Fruit fly (Drosophila melanogaster): Measurements from ENCODE around the gene Obp83b.

The Obp83b gene

dm6 chr3R:6008202-6009062 lies 31.8 kb upstream of the Obp83b start, which contains the start of gene Rm62 (continued):
- no peak for TF ChIP-seq fd102C (GFP tag; optimal IDR thresholded peaks at IDR 0.05)
- TF ChIP-seq CG4707 (GFP tag; optimal IDR thresholded peaks at IDR 0.05), result peak; percentile 10
- TF ChIP-seq CG10321 (GFP tag; IDR thresholded peaks at IDR 0.05), result no peak
- peak; percentile 42 for TF ChIP-seq Blimp-1 (GFP tag; optimal IDR thresholded peaks at IDR 0.05)
- TF ChIP-seq mld (GFP tag; IDR thresholded peaks at IDR 0.05; ENCODE audit: partially characterized antibody), result no peak
- TF ChIP-seq CG10366 (GFP tag; IDR thresholded peaks at IDR 0.05), result no peak
- no peak for TF ChIP-seq seq (GFP tag; IDR thresholded peaks at IDR 0.05)
- no peak for TF ChIP-seq CG1024 (GFP tag; IDR thresholded peaks at IDR 0.05)
- TF ChIP-seq Dek (tag; optimal IDR thresholded peaks at IDR 0.05), result no peak
- TF ChIP-seq CG11560 (tag; IDR thresholded peaks at IDR 0.05), result no peak
- no peak for TF ChIP-seq CG14050 (GFP tag; IDR thresholded peaks at IDR 0.05)
- no peak for TF ChIP-seq CG9609 (GFP tag; optimal IDR thresholded peaks at IDR 0.05)
- no peak for TF ChIP-seq Sry-β (GFP tag; optimal IDR thresholded peaks at IDR 0.05)
- no peak for TF ChIP-seq pb (GFP tag; optimal IDR thresholded peaks at IDR 0.05)
- no peak for TF ChIP-seq fd96Cb (tag; optimal IDR thresholded peaks at IDR 0.05)
- no peak for TF ChIP-seq CG5245 (GFP tag; optimal IDR thresholded peaks at IDR 0.05)
- no peak for TF ChIP-seq CG11696 (GFP tag; IDR thresholded peaks at IDR 0.05)
- TF ChIP-seq CG17612 (GFP tag; IDR thresholded peaks at IDR 0.05), result no peak
- peak; percentile 62 for TF ChIP-seq Bgb (GFP tag; IDR thresholded peaks at IDR 0.05; ENCODE audit: partially characterized antibody)
- peak; percentile 57; the same call in 2 of the 3 replicates for TF ChIP-seq Dbx (GFP tag; IDR thresholded peaks at IDR 0.05)
- TF ChIP-seq CG18764 (GFP tag; optimal IDR thresholded peaks at IDR 0.05), result no peak
- no peak for TF ChIP-seq hb (GFP tag; IDR thresholded peaks at IDR 0.05; ENCODE audit: partially characterized antibody)
- TF ChIP-seq B-H1 (GFP tag; IDR thresholded peaks at IDR 0.05), result no peak
- no peak for TF ChIP-seq tgo (GFP tag; IDR thresholded peaks at IDR 0.05)
- no peak for TF ChIP-seq CG5180 (GFP tag; optimal IDR thresholded peaks at IDR 0.05)
- TF ChIP-seq Usf (GFP tag; optimal IDR thresholded peaks at IDR 0.05), result no peak
- no peak for TF ChIP-seq slp2 (GFP tag; optimal IDR thresholded peaks at IDR 0.05)
- 0 out of 4 replicates have a peak, but pooled peaks have one; percentile 12 for TF ChIP-seq Dll (GFP tag; IDR thresholded peaks at IDR 0.05; ENCODE audit: partially characterized antibody)
- peak; percentile 20 for TF ChIP-seq CG18262 (tag; optimal IDR thresholded peaks at IDR 0.05)
- TF ChIP-seq CG34224 (GFP tag; IDR thresholded peaks at IDR 0.05; ENCODE audit: partially characterized antibody), result peak; percentile 43; the same call in 2 of the 3 replicates
- no peak for TF ChIP-seq maf-S (GFP tag; optimal IDR thresholded peaks at IDR 0.05)
- peak; percentile 20 for TF ChIP-seq pita (GFP tag; optimal IDR thresholded peaks at IDR 0.05)
- no peak for TF ChIP-seq fru (optimal IDR thresholded peaks at IDR 0.05)
- no peak for TF ChIP-seq ind (GFP tag; optimal IDR thresholded peaks at IDR 0.05)
- TF ChIP-seq Abd-B (GFP tag; optimal IDR thresholded peaks at IDR 0.05), result no peak
- no peak for TF ChIP-seq CG12391 (tag; optimal IDR thresholded peaks at IDR 0.05)
- peak; percentile 91 for TF ChIP-seq CG17385 (GFP tag; optimal IDR thresholded peaks at IDR 0.05)
- TF ChIP-seq Drgx (GFP tag; IDR thresholded peaks at IDR 0.05), result peak; percentile 26; the same call in 1 of the 2 replicates
- peak; percentile 6 for TF ChIP-seq CG10979 (tag; optimal IDR thresholded peaks at IDR 0.05)
- no peak for TF ChIP-seq CG7357 (GFP tag; IDR thresholded peaks at IDR 0.05)
- no peak for TF ChIP-seq CG4820 (GFP tag; optimal IDR thresholded peaks at IDR 0.05)
- no peak for TF ChIP-seq crc (GFP tag; optimal IDR thresholded peaks at IDR 0.05)
- no peak for TF ChIP-seq Hey (tag; optimal IDR thresholded peaks at IDR 0.05)
- no peak for TF ChIP-seq Taf1 (GFP tag; IDR thresholded peaks at IDR 0.05)
- TF ChIP-seq CG3163 (GFP tag; optimal IDR thresholded peaks at IDR 0.05), result no peak
- TF ChIP-seq MESR4 (GFP tag; optimal IDR thresholded peaks at IDR 0.05), result peak; percentile 97
- no peak for TF ChIP-seq Dip3 (GFP tag; optimal IDR thresholded peaks at IDR 0.05)
- peak; percentile 20 for TF ChIP-seq Nf-YC (tag; optimal IDR thresholded peaks at IDR 0.05)
- peak; percentile 40; the same call in 1 of the 2 replicates for TF ChIP-seq unc-4 (GFP tag; IDR thresholded peaks at IDR 0.05; ENCODE audit: partially characterized antibody)

All from whole organism, embryonic.